Worm (Caenorhabditis elegans): ENCODE data around the gene Y66A7A.9.

ce11 chrIII:11659804-11660203 lies 47.5 kb upstream of the Y66A7A.9 start:
- TF ChIP-seq flt-1 (GFP tag; IDR thresholded peaks at IDR 0.05): no peak
- TF ChIP-seq hmg-4 (GFP tag; optimal IDR thresholded peaks at IDR 0.05): no peak
- no peak for TF ChIP-seq sea-1 (GFP tag; conservative IDR thresholded peaks at IDR 0.05)

Measured in whole organism, early embryonic.